Fruit fly (Drosophila melanogaster) whole organism, embryonic: Measurements from ENCODE around the gene Tbc1d22.

ENCODE experiments used
- Blimp-1 ChIP-seq: fragments of 200-800 bp; sonication (Bioruptor generic); optimal IDR thresholded peaks from 3 replicates; lab custom pipeline; 2018; ENCODE audit warnings: missing biosample characterization, missing genetic modification characterization, mild to moderate bottlenecking, moderate library complexity, missing genetic modification reagents
- CG10147 ChIP-seq: fragments of 200-800 bp; sonication (Bioruptor generic); optimal IDR thresholded peaks from 2 replicates; lab custom pipeline; 2019; ENCODE audit warnings: missing biosample characterization, mild to moderate bottlenecking, missing genetic modification characterization, moderate library complexity
- CG10543 ChIP-seq: fragments of 200-800 bp; sonication (Bioruptor generic); optimal IDR thresholded peaks from 3 replicates; lab custom pipeline; 2017; ENCODE audit warnings: missing biosample characterization, mild to moderate bottlenecking, missing genetic modification characterization, moderate library complexity
- CG10654 ChIP-seq: fragments of 200-800 bp; sonication (Bioruptor generic); optimal IDR thresholded peaks from 2 replicates; lab custom pipeline; 2016; ENCODE audit warnings: missing biosample characterization, missing genetic modification characterization
- CG11695 ChIP-seq: fragments of 200-800 bp; sonication (Bioruptor generic); IDR thresholded peaks from 3 replicates; pipeline ENCODE4 v1.3.6; 2022; ENCODE audit warnings: missing biosample characterization, missing genetic modification characterization
- CG12236 ChIP-seq: fragments of 200-800 bp; sonication (Bioruptor generic); optimal IDR thresholded peaks from 2 replicates; lab custom pipeline; 2016; ENCODE audit warnings: missing biosample characterization, missing genetic modification characterization
- CG13123 ChIP-seq: fragments of 200-800 bp; sonication (Bioruptor generic); optimal IDR thresholded peaks from 2 replicates; lab custom pipeline; 2016; ENCODE audit warnings: missing biosample characterization, missing genetic modification characterization
- CG14050 ChIP-seq: fragments of 200-800 bp; sonication (Bioruptor generic); IDR thresholded peaks from 3 replicates; pipeline ENCODE4 v1.3.6; 2022; ENCODE audit warnings: missing biosample characterization, missing genetic modification characterization
- CG14441 ChIP-seq: fragments of 200-800 bp; sonication (Bioruptor generic); IDR thresholded peaks from 2 replicates; pipeline ENCODE4 v1.3.6; 2022; ENCODE audit warnings: missing biosample characterization, missing genetic modification characterization
- CG14965 ChIP-seq: fragments of 200-800 bp; sonication (Bioruptor generic); optimal IDR thresholded peaks from 2 replicates; lab custom pipeline; 2016; ENCODE audit warnings: missing biosample characterization, missing genetic modification characterization, borderline replicate concordance
- CG15269 ChIP-seq: fragments of 200-800 bp; sonication (Bioruptor generic); optimal IDR thresholded peaks from 2 replicates; lab custom pipeline; 2018; ENCODE audit warnings: missing biosample characterization, mild to moderate bottlenecking, missing genetic modification characterization, moderate library complexity
- CG17568 ChIP-seq: fragments of 200-800 bp; sonication (Bioruptor generic); optimal IDR thresholded peaks from 2 replicates; lab custom pipeline; 2018; ENCODE audit warnings: missing biosample characterization, mild to moderate bottlenecking, missing genetic modification characterization, moderate library complexity
- CG17912 ChIP-seq: fragments of 200-800 bp; sonication (Bioruptor generic); optimal IDR thresholded peaks from 2 replicates; lab custom pipeline; 2018; ENCODE audit warnings: missing biosample characterization, mild to moderate bottlenecking, missing genetic modification characterization
- CG2116 ChIP-seq: fragments of 200-800 bp; sonication (Bioruptor generic); optimal IDR thresholded peaks from 3 replicates; lab custom pipeline; 2018; ENCODE audit warnings: missing biosample characterization, mild to moderate bottlenecking, missing genetic modification characterization
- CG2678 ChIP-seq: fragments of 200-800 bp; sonication (Bioruptor generic); optimal IDR thresholded peaks from 3 replicates; lab custom pipeline; 2019; ENCODE audit warnings: missing biosample characterization, mild to moderate bottlenecking, missing genetic modification characterization, moderate library complexity
- CG30403 ChIP-seq: fragments of 200-800 bp; sonication (Bioruptor generic); optimal IDR thresholded peaks from 3 replicates; lab custom pipeline; 2016; ENCODE audit warnings: missing biosample characterization, missing genetic modification characterization
- CG34376 ChIP-seq: fragments of 200-800 bp; sonication (Bioruptor generic); optimal IDR thresholded peaks from 2 replicates; lab custom pipeline; 2018; ENCODE audit warnings: missing biosample characterization, mild to moderate bottlenecking, missing genetic modification characterization
- CG4404 ChIP-seq: fragments of 200-800 bp; sonication (Bioruptor generic); IDR thresholded peaks from 2 replicates; pipeline ENCODE4 v1.3.6; 2022; ENCODE audit warnings: missing biosample characterization, missing genetic modification characterization
- CG7556 ChIP-seq: fragments of 200-800 bp; sonication (Bioruptor generic); optimal IDR thresholded peaks from 2 replicates; lab custom pipeline; 2017; ENCODE audit warnings: missing biosample characterization, mild to moderate bottlenecking, missing genetic modification characterization
- CG7928 ChIP-seq: fragments of 200-800 bp; sonication (Bioruptor generic); optimal IDR thresholded peaks from 2 replicates; lab custom pipeline; 2017; ENCODE audit warnings: missing biosample characterization, mild to moderate bottlenecking, missing genetic modification characterization
- CG8924 ChIP-seq: fragments of 200-800 bp; optimal IDR thresholded peaks from 3 replicates; lab custom pipeline; 2019; ENCODE audit warnings: missing biosample characterization, mild to moderate bottlenecking, missing genetic modification characterization, moderate library complexity
- CkIIα-i1 ChIP-seq: fragments of 200-800 bp; sonication (Bioruptor generic); IDR thresholded peaks from 2 replicates; pipeline ENCODE4 v1.3.6; 2022; ENCODE audit warnings: missing biosample characterization, missing genetic modification characterization
- D19B ChIP-seq: fragments of 200-800 bp; sonication (Bioruptor generic); optimal IDR thresholded peaks from 2 replicates; lab custom pipeline; 2017; ENCODE audit warnings: missing biosample characterization, mild to moderate bottlenecking, missing genetic modification characterization
- Dbx ChIP-seq: fragments of 200-800 bp; sonication (Bioruptor generic); IDR thresholded peaks from 3 replicates; pipeline ENCODE4 v1.3.6; 2022; ENCODE audit warnings: missing biosample characterization, missing genetic modification characterization
- Eip74EF ChIP-seq, 2 experiments: fragments of 200-800 bp in 1 of 2; fragments of >200 bp in 1 of 2; sonication (Bioruptor generic) in 1 of 2; optimal IDR thresholded peaks; 2 replicates each; lab custom pipeline; 2017 to 2019; ENCODE audit warnings: missing biosample characterization in 2 of 2, missing genetic modification characterization in 2 of 2, mild to moderate bottlenecking in 1 of 2, moderate library complexity in 1 of 2
- Max ChIP-seq: fragments of 200-800 bp; sonication (Bioruptor generic); optimal IDR thresholded peaks from 2 replicates; lab custom pipeline; 2016; ENCODE audit warnings: missing biosample characterization, mild to moderate bottlenecking, missing genetic modification characterization
- NK7.1 ChIP-seq: fragments of 200-800 bp; sonication (Bioruptor generic); optimal IDR thresholded peaks from 3 replicates; lab custom pipeline; 2016; ENCODE audit warnings: missing biosample characterization, missing genetic modification characterization
- Side ChIP-seq: fragments of 200-800 bp; sonication (Bioruptor generic); optimal IDR thresholded peaks from 2 replicates; lab custom pipeline; 2016; ENCODE audit warnings: missing biosample characterization, missing genetic modification characterization
- Sox100B ChIP-seq: fragments of 200-800 bp; sonication (Bioruptor generic); optimal IDR thresholded peaks from 3 replicates; lab custom pipeline; 2018; ENCODE audit warnings: missing biosample characterization, mild to moderate bottlenecking, missing genetic modification characterization
- Trl ChIP-seq, 3 experiments: fragments of >200 bp in 2 of 3; fragments of 200-800 bp in 1 of 3; sonication (Bioruptor generic) in 1 of 3; optimal IDR thresholded peaks; 2 replicates in 1 of 3; 3 replicates in 2 of 3; lab custom pipeline; 2016 to 2017; ENCODE audit warnings: missing biosample characterization in 1 of 3, missing genetic modification characterization in 1 of 3
- ap ChIP-seq: fragments of 200-800 bp; sonication (Bioruptor generic); IDR thresholded peaks from 2 replicates; pipeline ENCODE4 v1.3.6; 2022; ENCODE audit warnings: missing biosample characterization, missing genetic modification characterization
- az2 ChIP-seq: fragments of 200-800 bp; sonication (Bioruptor generic); optimal IDR thresholded peaks from 3 replicates; lab custom pipeline; 2016; ENCODE audit warnings: missing biosample characterization, missing genetic modification characterization
- bbx ChIP-seq: fragments of 200-800 bp; sonication (Bioruptor generic); IDR thresholded peaks from 2 replicates; pipeline ENCODE4 v1.3.6; 2022; ENCODE audit warnings: missing biosample characterization, missing genetic modification characterization; ENCODE audit not compliant: partially characterized antibody
- cg ChIP-seq: fragments of 200-800 bp; sonication (Bioruptor generic); optimal IDR thresholded peaks from 3 replicates; lab custom pipeline; 2019; ENCODE audit warnings: missing biosample characterization, mild to moderate bottlenecking, missing genetic modification characterization, moderate library complexity
- da ChIP-seq: fragments of 200-800 bp; sonication (Bioruptor generic); optimal IDR thresholded peaks from 2 replicates; lab custom pipeline; 2016; ENCODE audit warnings: missing biosample characterization, missing genetic modification characterization
- ewg ChIP-seq: fragments of 200-800 bp; sonication (Bioruptor generic); optimal IDR thresholded peaks from 3 replicates; lab custom pipeline; 2017; ENCODE audit warnings: mild to moderate bottlenecking, missing biosample characterization, missing genetic modification reagents, missing genetic modification characterization
- eyg ChIP-seq: fragments of 200-800 bp; sonication (Bioruptor generic); optimal IDR thresholded peaks from 3 replicates; lab custom pipeline; 2016; ENCODE audit warnings: missing biosample characterization, missing genetic modification characterization
- gem ChIP-seq: fragments of 200-800 bp; sonication (Bioruptor generic); optimal IDR thresholded peaks from 2 replicates; lab custom pipeline; 2019; ENCODE audit warnings: missing biosample characterization, mild to moderate bottlenecking, missing genetic modification characterization, moderate library complexity
- lilli ChIP-seq: fragments of 200-800 bp; sonication (Bioruptor generic); optimal IDR thresholded peaks from 3 replicates; lab custom pipeline; 2016; ENCODE audit warnings: missing biosample characterization, missing genetic modification characterization
- nerfin-1 ChIP-seq: fragments of 200-800 bp; sonication (Bioruptor generic); optimal IDR thresholded peaks from 3 replicates; lab custom pipeline; 2019; ENCODE audit warnings: missing biosample characterization, mild to moderate bottlenecking, missing genetic modification characterization, moderate library complexity
- pan ChIP-seq, 4 experiments: fragments of >200 bp in 3 of 4; fragments of 200-800 bp in 1 of 4; sonication (Bioruptor generic) in 1 of 4; optimal IDR thresholded peaks in 3 of 4; IDR thresholded peaks in 1 of 4; 2 replicates each; pipeline versions ENCODE4 v1.3.6 to Lab custom; 2017 to 2022; ENCODE audit warnings: missing biosample characterization in 2 of 4, missing genetic modification characterization in 2 of 4, mixed read lengths in 1 of 4
- pho ChIP-seq: fragments of 200-800 bp; sonication (Bioruptor generic); optimal IDR thresholded peaks from 2 replicates; lab custom pipeline; 2016; ENCODE audit warnings: missing biosample characterization, missing genetic modification characterization
- pros ChIP-seq: fragments of 200-800 bp; sonication (Bioruptor generic); optimal IDR thresholded peaks from 3 replicates; lab custom pipeline; 2019; ENCODE audit warnings: missing biosample characterization, mild to moderate bottlenecking, missing genetic modification characterization, moderate library complexity
- seq ChIP-seq: fragments of 200-800 bp; sonication (Bioruptor generic); IDR thresholded peaks from 2 replicates; pipeline ENCODE4 v1.3.6; 2022; ENCODE audit warnings: missing biosample characterization, missing genetic modification characterization
- sisA ChIP-seq: fragments of 200-800 bp; sonication (Bioruptor generic); IDR thresholded peaks from 2 replicates; pipeline ENCODE4 v1.3.6; 2022; ENCODE audit warnings: missing biosample characterization, missing genetic modification characterization
- so ChIP-seq: fragments of 200-800 bp; sonication (Bioruptor generic); IDR thresholded peaks from 3 replicates; pipeline ENCODE4 v1.3.6; 2022; ENCODE audit warnings: missing biosample characterization, missing genetic modification characterization
- ssp ChIP-seq: fragments of 200-800 bp; sonication (Bioruptor generic); IDR thresholded peaks from 2 replicates; pipeline ENCODE4 v1.3.6; 2022; ENCODE audit warnings: missing biosample characterization, missing genetic modification characterization
- stwl ChIP-seq: fragments of 200-800 bp; sonication (Bioruptor generic); optimal IDR thresholded peaks from 3 replicates; lab custom pipeline; 2018; ENCODE audit warnings: missing biosample characterization, mild to moderate bottlenecking, missing genetic modification characterization, moderate library complexity
- tx ChIP-seq: fragments of 200-800 bp; sonication (Bioruptor generic); optimal IDR thresholded peaks from 2 replicates; lab custom pipeline; 2016; ENCODE audit warnings: missing biosample characterization, missing genetic modification characterization
- zen ChIP-seq: fragments of 200-800 bp; sonication (Bioruptor generic); optimal IDR thresholded peaks from 3 replicates; lab custom pipeline; 2018; ENCODE audit warnings: missing biosample characterization, mild to moderate bottlenecking, missing genetic modification characterization, moderate library complexity

Gene Tbc1d22

DNA sequence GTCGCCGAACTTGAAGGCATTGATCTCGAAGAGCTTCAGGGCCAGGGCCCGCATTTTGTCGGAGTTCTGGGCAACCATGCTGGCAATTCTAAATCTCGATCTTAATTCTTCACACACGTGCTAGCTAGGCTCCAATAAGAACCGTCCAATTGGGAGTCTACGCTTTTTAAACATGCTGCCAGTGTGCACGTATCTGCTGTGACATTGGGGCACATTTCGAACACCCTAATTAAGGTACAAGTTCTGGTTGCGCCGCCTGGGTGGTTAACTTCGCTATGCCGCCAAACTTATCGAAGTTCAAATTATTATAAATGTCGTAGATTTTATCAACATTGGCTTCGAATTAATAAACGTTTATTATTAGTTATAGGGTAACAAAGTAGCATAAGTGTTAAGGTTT lies 28.9 kb upstream of the Tbc1d22 start, which contains the start of gene r-l (continued):
- TF ChIP-seq seq (no peak), Blimp-1 (GFP tag; lab: Kevin White, UChicago) (no peak), zen (tag; lab: Kevin White, UChicago) (peak; percentile 76), CG10654 (GFP tag; lab: Kevin White, UChicago) (no peak), CG15269 (no peak), CG7556 (GFP tag; lab: Kevin White, UChicago) (no peak), CG17912 (no peak), cg (no peak), pros (GFP tag; lab: Kevin White, UChicago) (no peak), Max (GFP tag; lab: Kevin White, UChicago) (peak; percentile 62), CG14965 (no peak), eyg (GFP tag; lab: Kevin White, UChicago) (no peak), gem (no peak), CG8924 (tag; lab: Kevin White, UChicago) (no peak), nerfin-1 (tag; lab: Kevin White, UChicago) (no peak), D19B (GFP tag; lab: Kevin White, UChicago) (no peak), so (GFP tag; lab: Robert Waterston, UW) (no peak), pho (no peak), CG14050 (GFP tag; lab: Robert Waterston, UW) (no peak), CG30403 (GFP tag; lab: Kevin White, UChicago) (no peak), CG11695 (GFP tag; lab: Robert Waterston, UW) (no peak), ssp (GFP tag; lab: Robert Waterston, UW) (no peak), CG2116 (peak; percentile 73), stwl (tag; lab: Kevin White, UChicago) (peak; percentile 54), lilli (GFP tag; lab: Kevin White, UChicago) (no peak), tx (GFP tag; lab: Kevin White, UChicago) (no peak), CG12236 (no peak), Eip74EF (GFP tag; optimal IDR thresholded peaks at IDR 0.05; lab: Kevin White, UChicago) (no peak), NK7.1 (GFP tag; lab: Kevin White, UChicago) (no peak), CG17568 (GFP tag; lab: Kevin White, UChicago) (no peak), da (GFP tag; lab: Kevin White, UChicago) (no peak), az2 (GFP tag; lab: Kevin White, UChicago) (no peak), CG7928 (peak; percentile 21), Dbx (GFP tag; lab: Robert Waterston, UW) (0 out of 3 replicates have a peak, but pooled peaks have one; percentile 23), CG10147 (GFP tag; lab: Kevin White, UChicago) (peak; percentile 32), CkIIα-i1 (no peak), CG14441 (GFP tag; lab: Robert Waterston, UW) (no peak), pan (optimal IDR thresholded peaks at IDR 0.05; lab: Kevin White, UChicago) (no peak), pan (GFP tag; optimal IDR thresholded peaks at IDR 0.05 in 1 of 2, IDR thresholded peaks at IDR 0.05 in 1 of 2) (no peak), CG4404 (GFP tag; lab: Robert Waterston, UW) (no peak), ap (no peak), Side (no peak), Trl (optimal IDR thresholded peaks at IDR 0.05; lab: Kevin White, UChicago) (no peak), Trl (GFP tag; optimal IDR thresholded peaks at IDR 0.05; lab: Kevin White, UChicago) (no peak), sisA (GFP tag; lab: Robert Waterston, UW) (no peak), CG34376 (GFP tag; lab: Kevin White, UChicago) (peak; percentile 0), CG2678 (tag; lab: Kevin White, UChicago) (no peak), Sox100B (GFP tag; lab: Kevin White, UChicago) (no peak), CG13123 (GFP tag; lab: Kevin White, UChicago) (no peak), bbx (no peak), ewg (peak; percentile 6), CG10543 (GFP tag; lab: Kevin White, UChicago) (no peak)
